Worm (Caenorhabditis elegans): ENCODE data around the gene B0393.4.

The B0393.4 gene

DNA sequence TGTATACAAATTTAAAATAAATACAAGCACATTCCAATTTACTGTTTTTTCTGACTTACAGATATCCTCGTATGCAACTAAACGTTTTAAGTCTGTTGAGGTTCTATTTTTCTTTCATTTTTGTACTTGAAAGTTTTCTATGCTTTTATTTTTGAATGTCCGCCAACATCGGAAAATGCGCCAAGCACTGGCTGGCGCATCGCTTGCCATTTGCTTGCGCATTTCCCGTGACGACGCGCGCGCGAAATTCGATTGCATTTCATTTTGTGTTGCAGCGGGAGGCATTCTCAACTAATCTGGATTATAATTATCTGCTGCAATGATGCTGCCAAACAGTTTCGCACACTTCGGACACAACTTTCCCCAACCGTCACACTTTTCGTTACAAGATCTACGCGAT is 6.4 kb downstream of the B0393.4 start, which contains the start of gene fbxl-2 (continued):
- TF ChIP-seq madf-8 (GFP tag; conservative IDR thresholded peaks at IDR 0.05) (peak; percentile 84), mes-4 (tag; optimal IDR thresholded peaks at IDR 0.05) (no peak), dpl-1 (GFP tag; optimal IDR thresholded peaks at IDR 0.05) (peak; percentile 98), ztf-22 (GFP tag; optimal IDR thresholded peaks at IDR 0.05) (no peak), attf-5 (GFP tag; optimal IDR thresholded peaks at IDR 0.05) (peak; percentile 98), B0261.1 (tag; optimal IDR thresholded peaks at IDR 0.05) (peak; percentile 21), nhr-80 (tag; optimal IDR thresholded peaks at IDR 0.05) (peak; percentile 79), Y79H2A.3 (GFP tag; conservative IDR thresholded peaks at IDR 0.05) (no peak), let-526 (GFP tag; IDR thresholded peaks at IDR 0.05) (peak; percentile 85), unc-130 (GFP tag; optimal IDR thresholded peaks at IDR 0.05) (peak; percentile 36), sdz-38 (tag; optimal IDR thresholded peaks at IDR 0.05) (no peak), die-1 (tag; optimal IDR thresholded peaks at IDR 0.05) (no peak), attf-6 (GFP tag; IDR thresholded peaks at IDR 0.05) (peak; percentile 67; the same call in 1 of the 2 replicates), attf-3 (GFP tag; conservative IDR thresholded peaks at IDR 0.05) (peak; percentile 80), Y53F4B.3 (GFP tag; IDR thresholded peaks at IDR 0.05) (no peak), nhr-120 (GFP tag; IDR thresholded peaks at IDR 0.05) (no peak), T26A5.8 (tag; optimal IDR thresholded peaks at IDR 0.05) (no peak), mel-28 (tag; optimal IDR thresholded peaks at IDR 0.05; ENCODE audit: borderline replicate concordance) (no peak), ceh-91 (GFP tag; IDR thresholded peaks at IDR 0.05) (peak; percentile 86), B0336.3 (GFP tag; IDR thresholded peaks at IDR 0.05) (peak; percentile 95), egl-18 (GFP tag; IDR thresholded peaks at IDR 0.05) (0 out of 2 replicates have a peak, but pooled peaks have one; percentile 73), repo-1 (tag; optimal IDR thresholded peaks at IDR 0.05) (peak; percentile 91), pbrm-1 (GFP tag; IDR thresholded peaks at IDR 0.05) (peak; percentile 94), chd-7 (tag; optimal IDR thresholded peaks at IDR 0.05) (peak; percentile 71), atf-7 (tag; optimal IDR thresholded peaks at IDR 0.05) (peak; percentile 82), ztf-28 (GFP tag; IDR thresholded peaks at IDR 0.05) (peak; percentile 87; the same call in 1 of the 2 replicates), ceh-79 (tag; optimal IDR thresholded peaks at IDR 0.05) (no peak), zim-3 (tag; optimal IDR thresholded peaks at IDR 0.05) (no peak), unc-62 (GFP tag; optimal IDR thresholded peaks at IDR 0.05) (no peak), ztf-3 (GFP tag; optimal IDR thresholded peaks at IDR 0.05) (peak; percentile 7), efl-1 (GFP tag; optimal IDR thresholded peaks at IDR 0.05) (peak; percentile 96), lag-1 (GFP tag; IDR thresholded peaks at IDR 0.05) (no peak), B0019.2 (GFP tag; conservative IDR thresholded peaks at IDR 0.05) (peak; percentile 59; the same call in 1 of the 2 replicates), him-1 (tag; optimal IDR thresholded peaks at IDR 0.05) (peak; percentile 10), Y95B8A.8 (GFP tag; IDR thresholded peaks at IDR 0.05) (peak; percentile 84), F39B2.1 (GFP tag; IDR thresholded peaks at IDR 0.05) (peak; percentile 81; the same call in 1 of the 2 replicates), akir-1 (GFP tag; optimal IDR thresholded peaks at IDR 0.05) (peak; percentile 16), lin-40 (tag; optimal IDR thresholded peaks at IDR 0.05) (no peak), zfh-2 (GFP tag; conservative IDR thresholded peaks at IDR 0.05) (peak; percentile 92), sptf-2 (GFP tag; optimal IDR thresholded peaks at IDR 0.05) (no peak), tlf-1 (GFP tag; optimal IDR thresholded peaks at IDR 0.05) (peak; percentile 96), rcor-1 (GFP tag; IDR thresholded peaks at IDR 0.05) (peak; percentile 92), F52B5.7 (tag; optimal IDR thresholded peaks at IDR 0.05) (peak; percentile 59), aptf-3 (GFP tag; IDR thresholded peaks at IDR 0.05) (0 out of 2 replicates have a peak, but pooled peaks have one; percentile 49), F33H1.4 (GFP tag; IDR thresholded peaks at IDR 0.05) (peak; percentile 94), mxl-1 (tag; optimal IDR thresholded peaks at IDR 0.05) (no peak), C17E4.6 (GFP tag; IDR thresholded peaks at IDR 0.05) (peak; percentile 90), somi-1 (GFP tag; optimal IDR thresholded peaks at IDR 0.05) (peak; percentile 70), bed-1 (GFP tag; IDR thresholded peaks at IDR 0.05) (no peak), rpc-1 (optimal IDR thresholded peaks at IDR 0.05) (no peak), rpc-1 (tag; optimal IDR thresholded peaks at IDR 0.05) (no peak)

Data from whole organism, young adult.